Fruit fly (Drosophila melanogaster) whole organism, embryonic: ENCODE measurements around the gene Polr2I.

Experiments used
- Ada2b ChIP-seq: fragments of 200-800 bp; sonication (Bioruptor generic); IDR thresholded peaks from 2 replicates; pipeline ENCODE4 v1.3.6; 2022; ENCODE audit warnings: missing biosample characterization, missing genetic modification characterization
- BtbVII ChIP-seq: fragments of 200-800 bp; sonication (Bioruptor generic); optimal IDR thresholded peaks from 3 replicates; lab custom pipeline; 2017; ENCODE audit warnings: missing biosample characterization, mild to moderate bottlenecking, missing genetic modification characterization
- CG10366 ChIP-seq: fragments of 200-800 bp; sonication (Bioruptor generic); IDR thresholded peaks from 2 replicates; pipeline ENCODE4 v1.3.6; 2022; ENCODE audit warnings: missing biosample characterization, missing genetic modification characterization
- CG11398 ChIP-seq: fragments of 200-800 bp; sonication (Bioruptor generic); optimal IDR thresholded peaks from 2 replicates; lab custom pipeline; 2016; ENCODE audit warnings: missing biosample characterization, missing genetic modification characterization
- CG11723 ChIP-seq: fragments of 200-800 bp; sonication (Bioruptor generic); optimal IDR thresholded peaks from 2 replicates; lab custom pipeline; 2017; ENCODE audit warnings: missing biosample characterization, mild to moderate bottlenecking, missing genetic modification characterization
- CG13123 ChIP-seq: fragments of 200-800 bp; sonication (Bioruptor generic); optimal IDR thresholded peaks from 2 replicates; lab custom pipeline; 2016; ENCODE audit warnings: missing biosample characterization, missing genetic modification characterization
- CG13624 ChIP-seq: fragments of 200-800 bp; sonication (Bioruptor generic); optimal IDR thresholded peaks from 2 replicates; lab custom pipeline; 2016; ENCODE audit warnings: missing biosample characterization, missing genetic modification characterization
- CG1529 ChIP-seq: fragments of 200-800 bp; sonication (Bioruptor generic); optimal IDR thresholded peaks from 3 replicates; lab custom pipeline; 2018; ENCODE audit warnings: missing biosample characterization, missing genetic modification characterization
- CG15696 ChIP-seq: fragments of 200-800 bp; sonication (Bioruptor generic); optimal IDR thresholded peaks from 2 replicates; lab custom pipeline; 2019; ENCODE audit warnings: missing biosample characterization, mild to moderate bottlenecking, missing genetic modification characterization, moderate library complexity
- CG17186 ChIP-seq: fragments of 200-800 bp; sonication (Bioruptor generic); optimal IDR thresholded peaks from 3 replicates; lab custom pipeline; 2017; ENCODE audit warnings: missing biosample characterization, missing genetic modification reagents, missing genetic modification characterization
- CG17802 ChIP-seq: fragments of 200-800 bp; sonication (Bioruptor generic); optimal IDR thresholded peaks from 2 replicates; lab custom pipeline; 2018; ENCODE audit warnings: missing biosample characterization, mild to moderate bottlenecking, missing genetic modification characterization, moderate library complexity
- CG18599 ChIP-seq: fragments of 200-800 bp; sonication (Bioruptor generic); optimal IDR thresholded peaks from 3 replicates; lab custom pipeline; 2017; ENCODE audit warnings: missing biosample characterization, missing genetic modification characterization, mild to moderate bottlenecking, moderate library complexity, missing genetic modification reagents
- CG2199 ChIP-seq: fragments of 200-800 bp; sonication (Bioruptor generic); IDR thresholded peaks from 3 replicates; pipeline ENCODE4 v1.3.6; 2022; ENCODE audit warnings: missing biosample characterization, missing genetic modification characterization
- CG33557 ChIP-seq: fragments of 200-800 bp; sonication (Bioruptor generic); optimal IDR thresholded peaks from 2 replicates; lab custom pipeline; 2019; ENCODE audit warnings: missing biosample characterization, mild to moderate bottlenecking, missing genetic modification characterization, moderate library complexity
- CG4360 ChIP-seq: fragments of 200-800 bp; sonication (Bioruptor generic); IDR thresholded peaks from 2 replicates; pipeline ENCODE4 v1.3.6; 2022; ENCODE audit warnings: missing biosample characterization, missing genetic modification characterization
- CG4820 ChIP-seq: fragments of 200-800 bp; sonication (Bioruptor generic); optimal IDR thresholded peaks from 3 replicates; lab custom pipeline; 2016; ENCODE audit warnings: missing biosample characterization, missing genetic modification characterization
- CG6254 ChIP-seq: fragments of 200-800 bp; sonication (Bioruptor generic); optimal IDR thresholded peaks from 3 replicates; lab custom pipeline; 2017; ENCODE audit warnings: mild to moderate bottlenecking, missing biosample characterization, missing genetic modification reagents, missing genetic modification characterization
- CG6272 ChIP-seq: fragments of 200-800 bp; sonication (Bioruptor generic); IDR thresholded peaks from 2 replicates; pipeline ENCODE4 v1.3.6; 2022; ENCODE audit warnings: missing biosample characterization, missing genetic modification characterization
- CG6791 ChIP-seq: fragments of 200-800 bp; sonication (Bioruptor generic); IDR thresholded peaks from 3 replicates; pipeline ENCODE4 v1.3.6; 2022; ENCODE audit warnings: missing biosample characterization, missing genetic modification characterization; ENCODE audit not compliant: partially characterized antibody
- CG7839 ChIP-seq: fragments of 200-800 bp; sonication (Bioruptor generic); optimal IDR thresholded peaks from 3 replicates; lab custom pipeline; 2018; ENCODE audit warnings: missing biosample characterization, mild to moderate bottlenecking, missing genetic modification characterization, moderate library complexity
- CG8089 ChIP-seq: fragments of 200-800 bp; sonication (Bioruptor generic); optimal IDR thresholded peaks from 3 replicates; lab custom pipeline; 2016; ENCODE audit warnings: missing biosample characterization, missing genetic modification characterization
- CG8924 ChIP-seq: fragments of 200-800 bp; optimal IDR thresholded peaks from 3 replicates; lab custom pipeline; 2019; ENCODE audit warnings: missing biosample characterization, mild to moderate bottlenecking, missing genetic modification characterization, moderate library complexity
- CG8944 ChIP-seq: fragments of 200-800 bp; sonication (Bioruptor generic); optimal IDR thresholded peaks from 3 replicates; lab custom pipeline; 2016; ENCODE audit warnings: missing biosample characterization, missing genetic modification characterization
- ERR ChIP-seq: fragments of 200-800 bp; sonication (Bioruptor generic); optimal IDR thresholded peaks from 2 replicates; lab custom pipeline; 2016; ENCODE audit warnings: missing biosample characterization, missing genetic modification characterization
- Elba2 ChIP-seq: fragments of 200-800 bp; sonication (Bioruptor generic); optimal IDR thresholded peaks from 3 replicates; lab custom pipeline; 2016; ENCODE audit warnings: missing biosample characterization, missing genetic modification characterization
- Ets97D ChIP-seq: fragments of 200-800 bp; sonication (Bioruptor generic); optimal IDR thresholded peaks from 3 replicates; lab custom pipeline; 2016; ENCODE audit warnings: missing biosample characterization, missing genetic modification characterization
- HLH4C ChIP-seq: fragments of 200-800 bp; sonication (Bioruptor generic); IDR thresholded peaks from 3 replicates; pipeline ENCODE4 v1.3.6; 2022; ENCODE audit warnings: missing biosample characterization, missing genetic modification characterization; ENCODE audit not compliant: partially characterized antibody
- MBD-R2 ChIP-seq: fragments of 200-800 bp; sonication (Bioruptor generic); IDR thresholded peaks from 2 replicates; pipeline ENCODE4 v1.3.6; 2022; ENCODE audit warnings: missing biosample characterization, missing genetic modification characterization
- Mad ChIP-seq: fragments of 200-800 bp; sonication (Bioruptor generic); optimal IDR thresholded peaks from 2 replicates; lab custom pipeline; 2016; ENCODE audit warnings: missing biosample characterization, missing genetic modification characterization
- Neu2 ChIP-seq: fragments of 200-800 bp; sonication (Bioruptor generic); optimal IDR thresholded peaks from 3 replicates; lab custom pipeline; 2016; ENCODE audit warnings: missing biosample characterization, missing genetic modification characterization, borderline replicate concordance
- Oli ChIP-seq: fragments of 200-800 bp; sonication (Bioruptor generic); optimal IDR thresholded peaks from 2 replicates; lab custom pipeline; 2018; ENCODE audit warnings: missing biosample characterization, mild to moderate bottlenecking, missing genetic modification characterization, moderate library complexity
- Opbp ChIP-seq: fragments of 200-800 bp; sonication (Bioruptor generic); IDR thresholded peaks from 3 replicates; pipeline ENCODE4 v1.3.6; 2022; ENCODE audit warnings: missing biosample characterization, missing genetic modification characterization; ENCODE audit not compliant: partially characterized antibody
- PHDP ChIP-seq: fragments of 200-800 bp; sonication (Bioruptor generic); optimal IDR thresholded peaks from 3 replicates; lab custom pipeline; 2018; ENCODE audit warnings: missing biosample characterization, mild to moderate bottlenecking, missing genetic modification characterization, moderate library complexity
- Xbp1 ChIP-seq: fragments of 200-800 bp; sonication (Bioruptor generic); optimal IDR thresholded peaks from 3 replicates; lab custom pipeline; 2016; ENCODE audit warnings: missing biosample characterization, mild to moderate bottlenecking, missing genetic modification characterization
- ac ChIP-seq: fragments of 200-800 bp; sonication (Bioruptor generic); optimal IDR thresholded peaks from 3 replicates; lab custom pipeline; 2017; ENCODE audit warnings: missing biosample characterization, mild to moderate bottlenecking, missing genetic modification characterization
- ase ChIP-seq: fragments of 200-800 bp; sonication (Bioruptor generic); IDR thresholded peaks from 3 replicates; pipeline ENCODE4 v1.3.6; 2022; ENCODE audit warnings: missing biosample characterization, missing genetic modification characterization
- az2 ChIP-seq: fragments of 200-800 bp; sonication (Bioruptor generic); optimal IDR thresholded peaks from 3 replicates; lab custom pipeline; 2016; ENCODE audit warnings: missing biosample characterization, missing genetic modification characterization
- bab2 ChIP-seq: fragments of 200-800 bp; sonication (Bioruptor generic); optimal IDR thresholded peaks from 2 replicates; lab custom pipeline; 2016; ENCODE audit warnings: missing biosample characterization, missing genetic modification characterization
- dan ChIP-seq: fragments of 200-800 bp; sonication (Bioruptor generic); IDR thresholded peaks from 2 replicates; pipeline ENCODE4 v1.3.6; 2022; ENCODE audit warnings: missing biosample characterization, missing genetic modification characterization
- dpn ChIP-seq, 2 experiments: fragments of 200-800 bp; sonication (Bioruptor generic); optimal IDR thresholded peaks; 3 replicates each; lab custom pipeline; 2016; ENCODE audit warnings: missing biosample characterization in 2 of 2, missing genetic modification characterization in 2 of 2
- gce ChIP-seq: fragments of 200-800 bp; sonication (Bioruptor generic); IDR thresholded peaks from 3 replicates; pipeline ENCODE4 v1.3.6; 2022; ENCODE audit warnings: missing biosample characterization, missing genetic modification characterization
- gsb-n ChIP-seq: fragments of 200-800 bp; sonication (Bioruptor generic); optimal IDR thresholded peaks from 3 replicates; lab custom pipeline; 2018; ENCODE audit warnings: missing biosample characterization, mild to moderate bottlenecking, missing genetic modification characterization
- hbn ChIP-seq: fragments of 200-800 bp; sonication (Bioruptor generic); IDR thresholded peaks from 2 replicates; pipeline ENCODE4 v1.3.6; 2022; ENCODE audit warnings: missing biosample characterization, missing genetic modification characterization; ENCODE audit not compliant: partially characterized antibody
- ind ChIP-seq: fragments of 200-800 bp; sonication (Bioruptor generic); optimal IDR thresholded peaks from 3 replicates; lab custom pipeline; 2016; ENCODE audit warnings: missing biosample characterization, missing genetic modification characterization
- kah ChIP-seq: fragments of 200-800 bp; sonication (Bioruptor generic); optimal IDR thresholded peaks from 2 replicates; lab custom pipeline; 2018; ENCODE audit warnings: missing biosample characterization, mild to moderate bottlenecking, missing genetic modification characterization
- pita ChIP-seq: fragments of 200-800 bp; sonication (Bioruptor generic); optimal IDR thresholded peaks from 2 replicates; lab custom pipeline; 2017; ENCODE audit warnings: missing biosample characterization, mild to moderate bottlenecking, missing genetic modification characterization
- pros ChIP-seq: fragments of 200-800 bp; sonication (Bioruptor generic); optimal IDR thresholded peaks from 3 replicates; lab custom pipeline; 2019; ENCODE audit warnings: missing biosample characterization, mild to moderate bottlenecking, missing genetic modification characterization, moderate library complexity
- sc ChIP-seq, 3 experiments: fragments of >200 bp in 2 of 3; fragments of 200-800 bp in 1 of 3; sonication (Bioruptor generic) in 1 of 3; optimal IDR thresholded peaks; 2 replicates in 2 of 3; 3 replicates in 1 of 3; lab custom pipeline; 2017; ENCODE audit warnings: mild to moderate bottlenecking in 1 of 3, missing biosample characterization in 1 of 3, missing genetic modification characterization in 1 of 3, missing genetic modification reagents in 1 of 3
- shn ChIP-seq: fragments of 200-800 bp; sonication (Bioruptor generic); optimal IDR thresholded peaks from 3 replicates; lab custom pipeline; 2016; ENCODE audit warnings: missing biosample characterization, missing genetic modification characterization
- vfl ChIP-seq: fragments of 200-800 bp; sonication (Bioruptor generic); optimal IDR thresholded peaks from 2 replicates; lab custom pipeline; 2016; ENCODE audit warnings: missing biosample characterization, missing genetic modification characterization

Gene Polr2I

DNA sequence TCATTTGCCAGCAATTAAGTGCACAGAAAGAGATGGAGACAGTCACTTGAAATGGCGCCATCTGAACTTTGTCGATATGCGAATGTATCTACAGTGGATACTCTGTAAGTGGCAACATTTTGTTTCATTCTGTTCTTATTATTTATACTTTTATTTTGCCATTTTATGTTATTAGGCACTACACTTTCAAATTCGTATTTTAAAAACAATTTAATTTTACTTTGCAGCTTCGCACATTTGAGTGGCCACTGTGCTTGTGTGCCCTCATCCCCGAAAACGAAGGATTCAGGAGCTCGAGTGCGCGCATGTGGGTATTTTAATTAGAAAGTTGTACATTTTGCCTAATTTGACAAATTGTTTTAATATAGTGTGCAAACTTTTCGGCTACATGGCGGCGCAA is 48.5 kb downstream of the Polr2I start (continued):
- TF ChIP-seq CG17186 (GFP tag; lab: Kevin White, UChicago) = no peak
- no peak for TF ChIP-seq kah (GFP tag; lab: Kevin White, UChicago)
- TF ChIP-seq CG6791 (GFP tag; lab: Robert Waterston, UW) = no peak
- peak; percentile 8 for TF ChIP-seq Oli (tag; lab: Kevin White, UChicago)
- TF ChIP-seq az2 (GFP tag; lab: Kevin White, UChicago) = peak; percentile 30
- TF ChIP-seq CG10366 (GFP tag; lab: Robert Waterston, UW) = peak; percentile 30; the same call in 1 of the 2 replicates
- TF ChIP-seq HLH4C (GFP tag; lab: Robert Waterston, UW) = no peak
- TF ChIP-seq CG8089 (GFP tag; lab: Kevin White, UChicago) = no peak
- 0 out of 2 replicates have a peak, but pooled peaks have one; percentile 47 for TF ChIP-seq Ada2b (GFP tag; lab: Robert Waterston, UW)
- TF ChIP-seq dpn (GFP tag; optimal IDR thresholded peaks at IDR 0.05; lab: Kevin White, UChicago) = peak; percentile 13 to 33
- peak; percentile 39; the same call in 1 of the 3 replicates for TF ChIP-seq ase (GFP tag; lab: Robert Waterston, UW)
- TF ChIP-seq dan (GFP tag; lab: Robert Waterston, UW) = no peak
- peak; percentile 36 for TF ChIP-seq Xbp1 (GFP tag; lab: Kevin White, UChicago)
- peak; percentile 38 for TF ChIP-seq PHDP (tag; lab: Kevin White, UChicago)
- peak; percentile 18 for TF ChIP-seq bab2 (GFP tag; lab: Kevin White, UChicago)
- TF ChIP-seq sc (optimal IDR thresholded peaks at IDR 0.05; lab: Kevin White, UChicago) = no peak
- TF ChIP-seq sc (GFP tag; optimal IDR thresholded peaks at IDR 0.05; lab: Kevin White, UChicago) = no peak
- no peak for TF ChIP-seq Ets97D
- TF ChIP-seq CG6272 (GFP tag; lab: Robert Waterston, UW) = no peak
- TF ChIP-seq CG33557 (GFP tag; lab: Kevin White, UChicago) = no peak
- TF ChIP-seq CG4820 (GFP tag; lab: Kevin White, UChicago) = peak; percentile 23
- TF ChIP-seq CG11723 = no peak
- TF ChIP-seq pita = no peak
- TF ChIP-seq MBD-R2 = peak; percentile 13; the same call in 1 of the 2 replicates
- peak; percentile 74 for TF ChIP-seq CG18599 (GFP tag; lab: Kevin White, UChicago)
- TF ChIP-seq CG7839 (tag; lab: Kevin White, UChicago) = peak; percentile 50
- peak; percentile 35 for TF ChIP-seq CG8924
- TF ChIP-seq CG6254 (GFP tag; lab: Kevin White, UChicago) = no peak
- no peak for TF ChIP-seq pros (GFP tag; lab: Kevin White, UChicago)
- TF ChIP-seq vfl (GFP tag; lab: Kevin White, UChicago) = no peak
- TF ChIP-seq Mad (GFP tag; lab: Kevin White, UChicago) = no peak
- no peak for TF ChIP-seq gce (GFP tag; lab: Robert Waterston, UW)
- peak; percentile 13 for TF ChIP-seq gsb-n (tag; lab: Kevin White, UChicago)
- no peak for TF ChIP-seq Neu2 (GFP tag; lab: Kevin White, UChicago)
- peak; percentile 8 for TF ChIP-seq CG13624
- TF ChIP-seq ERR (GFP tag; lab: Kevin White, UChicago) = no peak
- TF ChIP-seq BtbVII (GFP tag; lab: Kevin White, UChicago) = peak; percentile 20
- no peak for TF ChIP-seq CG13123 (GFP tag; lab: Kevin White, UChicago)
- peak; percentile 11 for TF ChIP-seq Elba2 (GFP tag; lab: Kevin White, UChicago)
- no peak for TF ChIP-seq CG8944
- TF ChIP-seq shn (GFP tag; lab: Kevin White, UChicago) = no peak
- TF ChIP-seq CG2199 (GFP tag; lab: Robert Waterston, UW) = no peak
- TF ChIP-seq Opbp (GFP tag; lab: Robert Waterston, UW) = no peak
- no peak for TF ChIP-seq CG17802 (tag; lab: Kevin White, UChicago)
- TF ChIP-seq ind (GFP tag; lab: Kevin White, UChicago) = peak; percentile 36
- no peak for TF ChIP-seq hbn (GFP tag; lab: Robert Waterston, UW)
- peak; percentile 49 for TF ChIP-seq CG15696 (tag; lab: Kevin White, UChicago)
- TF ChIP-seq CG1529 (GFP tag; lab: Kevin White, UChicago) = no peak
- TF ChIP-seq ac = no peak
- no peak for TF ChIP-seq CG4360 (GFP tag; lab: Robert Waterston, UW)
- TF ChIP-seq CG11398 (GFP tag; lab: Kevin White, UChicago) = no peak
